Worm (Caenorhabditis elegans): ENCODE results near the gene npp-20.

The npp-20 gene

DNA sequence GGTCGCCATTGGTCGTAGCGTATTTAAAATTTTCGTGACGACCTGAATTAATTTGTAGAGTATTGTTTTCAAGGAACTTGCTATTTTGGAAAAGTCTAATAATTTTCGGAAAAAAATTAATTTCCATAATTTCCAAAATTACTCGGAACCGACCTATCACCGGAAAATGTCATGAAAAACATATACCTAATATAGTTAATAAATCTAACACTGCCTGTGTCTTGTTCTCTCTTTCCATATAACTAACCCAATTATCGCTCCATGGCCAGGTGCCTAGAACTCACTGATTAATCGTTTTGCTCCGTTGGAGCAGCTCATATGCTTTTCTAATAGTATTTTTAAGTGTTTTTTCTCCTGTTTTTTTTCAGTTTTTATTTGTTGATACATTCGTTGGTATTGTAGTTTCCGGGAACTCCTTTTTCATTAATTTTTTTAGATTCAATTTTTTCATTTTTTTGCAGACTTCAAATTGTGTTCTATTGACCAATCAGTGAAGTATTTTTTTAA is 10.8 kb downstream of the npp-20 start, which contains the start of gene Y77E11A.16:
Y77E11A.16 (plus strand) TSS at position 457 of the 507 bp plus-strand sequence.
- no peak for TF ChIP-seq ceh-34 (tag; optimal IDR thresholded peaks at IDR 0.05)
- no peak for TF ChIP-seq pha-2 (tag; optimal IDR thresholded peaks at IDR 0.05)
- TF ChIP-seq pat-9 (tag; optimal IDR thresholded peaks at IDR 0.05) = no peak
- peak; percentile 5 for TF ChIP-seq unc-42 (tag; optimal IDR thresholded peaks at IDR 0.05)
- no peak for TF ChIP-seq ceh-48 (tag; optimal IDR thresholded peaks at IDR 0.05)

DNA sequence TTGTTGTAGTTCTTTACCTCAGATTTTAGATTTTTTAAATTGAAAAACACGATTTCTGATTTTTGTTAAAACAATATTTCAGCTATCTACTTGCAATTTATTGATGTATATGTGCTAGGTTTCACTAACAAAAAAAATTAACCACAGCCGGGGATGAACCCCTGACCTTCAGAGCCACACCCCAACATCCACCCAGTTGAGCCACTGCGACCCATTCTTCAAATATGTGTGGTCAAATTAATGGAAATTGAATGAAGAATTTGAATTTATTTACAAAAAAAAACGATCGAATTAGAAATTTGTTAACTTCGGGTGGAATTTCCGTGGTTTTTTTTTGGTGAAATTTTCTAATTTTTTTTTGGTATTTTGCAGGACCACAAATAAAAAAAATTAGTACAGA is 17.2 kb downstream of the npp-20 start:
- TF ChIP-seq ceh-48 (tag; optimal IDR thresholded peaks at IDR 0.05) (no peak), ceh-45 (GFP tag; IDR thresholded peaks at IDR 0.05) (no peak), ahr-1 (tag; optimal IDR thresholded peaks at IDR 0.05) (no peak), hlh-6 (tag; optimal IDR thresholded peaks at IDR 0.05) (no peak)

DNA sequence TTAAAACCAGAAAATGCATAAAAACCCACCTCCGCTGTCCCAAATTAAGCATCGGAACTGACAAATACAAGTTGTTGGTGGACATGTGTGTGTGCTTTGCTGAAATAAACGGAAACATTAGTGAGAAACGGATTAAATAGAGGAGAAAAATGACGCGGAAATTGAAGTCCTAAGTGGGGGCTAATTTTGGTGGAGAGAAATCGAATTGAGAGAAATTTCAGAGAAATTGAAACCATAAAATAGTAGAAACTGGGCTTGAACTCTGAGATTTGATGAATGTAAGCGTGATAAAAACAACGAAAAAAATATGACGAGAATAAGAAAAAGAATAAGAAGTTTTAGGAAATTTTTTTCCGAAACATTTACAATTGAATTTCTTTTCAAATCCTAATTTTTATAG is 20.8 kb downstream of the npp-20 start, which contains the start of gene Y77E11A.12:
Y77E11A.12 (minus strand) TSS at position 101 of the 400 bp plus-strand sequence.
- TF ChIP-seq pag-3 (tag; optimal IDR thresholded peaks at IDR 0.05; ENCODE audit: borderline replicate concordance) (no peak), ahr-1 (tag; optimal IDR thresholded peaks at IDR 0.05) (no peak), zip-5 (tag; optimal IDR thresholded peaks at IDR 0.05) (no peak), pha-4 (tag; optimal IDR thresholded peaks at IDR 0.05) (no peak), unc-3 (GFP tag; conservative IDR thresholded peaks at IDR 0.05) (no peak), unc-3 (tag; optimal IDR thresholded peaks at IDR 0.05) (no peak), ceh-31 (tag; optimal IDR thresholded peaks at IDR 0.05) (no peak), hlh-6 (tag; optimal IDR thresholded peaks at IDR 0.05) (no peak), ceh-18 (tag; optimal IDR thresholded peaks at IDR 0.05) (no peak), rnt-1 (tag; optimal IDR thresholded peaks at IDR 0.05) (no peak), ceh-22 (tag; optimal IDR thresholded peaks at IDR 0.05) (no peak), K09A11.1 (tag; optimal IDR thresholded peaks at IDR 0.05; ENCODE audit: insufficient read depth) (no peak), ceh-30 (tag; optimal IDR thresholded peaks at IDR 0.05) (no peak), ztf-16 (tag; optimal IDR thresholded peaks at IDR 0.05) (no peak), nhr-11 (tag; optimal IDR thresholded peaks at IDR 0.05) (no peak), gmeb-2 (tag; optimal IDR thresholded peaks at IDR 0.05) (no peak), T23F11.4 (GFP tag; optimal IDR thresholded peaks at IDR 0.05) (no peak)

DNA sequence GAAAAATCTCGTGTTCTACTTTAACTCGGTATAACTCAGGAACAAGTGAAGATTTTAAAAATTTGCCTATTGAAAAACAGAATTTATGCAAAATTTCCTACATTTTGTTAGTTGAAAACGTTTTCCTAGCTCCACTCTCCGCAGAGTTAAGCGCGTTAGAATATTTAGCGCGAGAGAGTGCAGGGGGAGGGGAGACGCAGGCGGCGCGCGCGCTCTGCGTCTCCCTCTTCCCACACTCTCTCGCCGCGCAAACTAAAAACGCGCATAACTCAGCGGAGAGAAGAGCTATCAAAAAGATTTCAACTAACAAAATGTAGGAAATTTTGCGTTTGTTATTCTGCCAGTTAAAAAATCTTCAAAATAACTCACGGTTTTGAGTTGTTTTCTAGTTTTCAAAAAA is 23.7 kb downstream of the npp-20 start:
- TF ChIP-seq C38D4.7 (GFP tag; optimal IDR thresholded peaks at IDR 0.05) = no peak
- no peak for TF ChIP-seq rnt-1 (tag; optimal IDR thresholded peaks at IDR 0.05)

DNA sequence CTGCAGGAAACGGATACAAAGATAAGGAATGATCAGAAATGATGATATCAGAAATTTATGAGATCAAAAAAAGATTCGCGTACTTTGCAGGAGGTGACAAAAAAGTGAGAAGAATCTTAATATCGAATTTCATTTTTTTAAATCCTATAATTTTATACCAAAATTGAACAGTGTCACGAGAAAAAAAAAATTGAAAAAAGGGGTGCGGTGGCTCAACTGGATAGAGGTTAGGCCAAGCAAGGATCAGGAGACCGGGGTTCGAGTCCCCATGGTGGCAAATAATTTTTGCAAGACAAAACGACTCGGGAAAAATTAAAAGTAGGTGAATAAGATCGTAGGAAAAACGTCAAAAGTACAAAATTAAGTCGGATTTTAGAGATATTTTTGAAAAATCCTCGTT is 25.5 kb downstream of the npp-20 start:
- TF ChIP-seq lin-11 (tag; optimal IDR thresholded peaks at IDR 0.05) = no peak
- TF ChIP-seq sdc-2 (tag; optimal IDR thresholded peaks at IDR 0.05) = no peak
- no peak for TF ChIP-seq ceh-6 (GFP tag; optimal IDR thresholded peaks at IDR 0.05)
- TF ChIP-seq ttx-3 (tag; optimal IDR thresholded peaks at IDR 0.05) = no peak
- no peak for TF ChIP-seq ets-4 (tag; optimal IDR thresholded peaks at IDR 0.05)
- no peak for TF ChIP-seq elt-4 (tag; optimal IDR thresholded peaks at IDR 0.05)
- no peak for TF ChIP-seq dmd-4 (tag; optimal IDR thresholded peaks at IDR 0.05; ENCODE audit: borderline replicate concordance)
- no peak for TF ChIP-seq hlh-15 (tag; optimal IDR thresholded peaks at IDR 0.05)
- TF ChIP-seq ama-1 (optimal IDR thresholded peaks at IDR 0.05) = no peak
- TF ChIP-seq gmeb-2 (tag; optimal IDR thresholded peaks at IDR 0.05) = no peak
- no peak for TF ChIP-seq ceh-24 (tag; optimal IDR thresholded peaks at IDR 0.05)
- TF ChIP-seq mec-3 (tag; optimal IDR thresholded peaks at IDR 0.05; ENCODE audit: borderline replicate concordance) = no peak
- no peak for TF ChIP-seq ceh-30 (tag; optimal IDR thresholded peaks at IDR 0.05)
- TF ChIP-seq ztf-16 (tag; optimal IDR thresholded peaks at IDR 0.05) = no peak
- no peak for TF ChIP-seq ceh-14 (tag; optimal IDR thresholded peaks at IDR 0.05)
- no peak for TF ChIP-seq ceh-34 (tag; optimal IDR thresholded peaks at IDR 0.05)
- no peak for TF ChIP-seq sox-4 (tag; optimal IDR thresholded peaks at IDR 0.05)

Data from whole organism, late embryonic.